Worm (Caenorhabditis elegans) whole organism, L3 larva: ENCODE measurements around the gene C09E7.8.
A peak's percentile ranks its signal among the peaks of the same experiment; 100 is the strongest.

ENCODE experiments used
- ZK546.5 ChIP-seq: sonication (generic microtip); optimal IDR thresholded peaks from 2 replicates; lab custom pipeline; 2017; ENCODE audit warnings: missing biosample characterization, missing genetic modification characterization
- ama-1 ChIP-seq: fragments of 150-350 bp; optimal IDR thresholded peaks from 2 replicates; lab custom pipeline; 2018
- fkh-10 ChIP-seq: sonication (generic microtip); optimal IDR thresholded peaks from 2 replicates; lab custom pipeline; 2017; ENCODE audit warnings: missing biosample characterization, missing genetic modification reagents, missing genetic modification characterization
- lin-15B ChIP-seq: fragments of 150-350 bp; optimal IDR thresholded peaks from 2 replicates; lab custom pipeline; 2014; ENCODE audit warnings: missing biosample characterization, missing genetic modification characterization
- lin-39 ChIP-seq: fragments of 150-350 bp; optimal IDR thresholded peaks from 2 replicates; lab custom pipeline; 2018; ENCODE audit warnings: missing biosample characterization, missing genetic modification reagents, missing genetic modification characterization
- nhr-11 ChIP-seq: fragments of 150-350 bp; optimal IDR thresholded peaks from 2 replicates; lab custom pipeline; 2014; ENCODE audit warnings: missing biosample characterization, missing genetic modification characterization
- nhr-12 ChIP-seq: fragments of 150-350 bp; optimal IDR thresholded peaks from 2 replicates; lab custom pipeline; 2014; ENCODE audit warnings: missing biosample characterization, missing genetic modification characterization
- nhr-23 ChIP-seq: fragments of 150-350 bp; optimal IDR thresholded peaks from 2 replicates; lab custom pipeline; 2014; ENCODE audit warnings: missing biosample characterization, missing genetic modification reagents, missing genetic modification characterization
- nhr-28 ChIP-seq: fragments of 150-350 bp; optimal IDR thresholded peaks from 2 replicates; lab custom pipeline; 2014; ENCODE audit warnings: missing biosample characterization, missing genetic modification characterization
- nhr-67 ChIP-seq: fragments of 150-350 bp; optimal IDR thresholded peaks from 2 replicates; lab custom pipeline; 2014; ENCODE audit warnings: missing biosample characterization, missing genetic modification characterization
- snpc-4 ChIP-seq: fragments of 150-350 bp; optimal IDR thresholded peaks from 2 replicates; lab custom pipeline; 2014; ENCODE audit warnings: missing biosample characterization, missing genetic modification characterization
- tbx-2 ChIP-seq: sonication (generic microtip); optimal IDR thresholded peaks from 2 replicates; lab custom pipeline; 2016; ENCODE audit warnings: mild to moderate bottlenecking, missing genetic modification characterization, missing compliant biosample characterization
- unc-39 ChIP-seq: sonication (generic microtip); optimal IDR thresholded peaks from 4 replicates; lab custom pipeline; 2017; ENCODE audit warnings: missing biosample characterization, missing genetic modification characterization
- unc-62 ChIP-seq: fragments of 150-350 bp; sonication (generic microtip); optimal IDR thresholded peaks from 4 replicates; lab custom pipeline; 2014; ENCODE audit warnings: missing biosample characterization, missing genetic modification reagents, missing genetic modification characterization

DNA sequence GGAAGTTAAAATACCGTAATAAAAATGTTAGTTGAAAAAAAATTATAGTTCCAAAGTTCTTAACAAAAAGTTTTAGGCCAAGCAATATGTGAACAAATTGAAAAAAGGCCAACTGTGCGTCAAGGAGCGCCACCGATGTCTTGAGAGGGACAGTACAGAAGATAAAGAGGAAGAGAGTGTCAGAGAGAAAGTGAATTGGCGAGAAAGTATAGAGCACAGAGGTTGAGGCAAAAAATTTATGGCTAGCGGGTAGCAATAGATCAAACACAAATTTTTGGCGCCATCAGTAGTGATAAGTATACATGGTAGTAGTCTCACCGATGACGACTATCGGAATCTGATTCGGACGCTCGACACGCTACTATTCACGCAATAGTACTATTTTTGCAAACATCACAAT lies 45.9 kb upstream of the C09E7.8 start:
- TF ChIP-seq snpc-4 (no peak), nhr-23 (tag; lab: Kevin White, UChicago) (no peak), unc-62 (GFP tag; lab: Kevin White, UChicago) (no peak), tbx-2 (tag; lab: Kevin White, UChicago) (no peak), nhr-67 (tag; lab: Kevin White, UChicago) (no peak), ZK546.5 (no peak), ama-1 (peak; percentile 51), lin-15B (tag; lab: Kevin White, UChicago) (no peak), nhr-12 (tag; lab: Kevin White, UChicago) (no peak), lin-39 (tag; lab: Kevin White, UChicago) (no peak), nhr-28 (no peak), unc-39 (tag; lab: Kevin White, UChicago) (no peak), fkh-10 (GFP tag; lab: Kevin White, UChicago) (no peak), nhr-11 (tag; lab: Kevin White, UChicago) (no peak)
